Worm (Caenorhabditis elegans) whole organism, L2 larva: Measurements from ENCODE around the gene C36C5.15.

ENCODE experiments used
- C34F6.9 ChIP-seq: fragments of 150-350 bp; optimal IDR thresholded peaks from 2 replicates; lab custom pipeline; 2014; ENCODE audit warnings: missing biosample characterization, missing genetic modification characterization
- R02D3.7 ChIP-seq: fragments of 150-350 bp; optimal IDR thresholded peaks from 2 replicates; lab custom pipeline; 2014; ENCODE audit warnings: missing biosample characterization, missing genetic modification characterization
- Y55F3AM.14 ChIP-seq: fragments of 200-800 bp; sonication (Bioruptor generic); optimal IDR thresholded peaks from 2 replicates; lab custom pipeline; 2018; ENCODE audit warnings: mild to moderate bottlenecking, missing genetic modification characterization, missing compliant biosample characterization
- ZK546.5 ChIP-seq: sonication (generic microtip); optimal IDR thresholded peaks from 2 replicates; lab custom pipeline; 2017; ENCODE audit warnings: missing biosample characterization, missing genetic modification characterization
- aly-2 ChIP-seq: fragments of 150-350 bp; optimal IDR thresholded peaks from 2 replicates; lab custom pipeline; 2014; ENCODE audit warnings: missing biosample characterization, missing genetic modification characterization
- blmp-1 ChIP-seq: sonication (generic microtip); optimal IDR thresholded peaks from 2 replicates; lab custom pipeline; 2017; ENCODE audit warnings: missing genetic modification characterization, mild to moderate bottlenecking, missing compliant biosample characterization, antibody characterized with exemption, moderate library complexity; ENCODE audit not compliant: insufficient read depth
- ceh-16 ChIP-seq: fragments of 150-350 bp; optimal IDR thresholded peaks from 2 replicates; lab custom pipeline; 2014; ENCODE audit warnings: missing biosample characterization, missing genetic modification characterization
- ceh-82 ChIP-seq: fragments of 150-350 bp; optimal IDR thresholded peaks from 2 replicates; lab custom pipeline; 2014; ENCODE audit warnings: missing biosample characterization, missing genetic modification characterization
- crh-2 ChIP-seq: sonication (generic microtip); optimal IDR thresholded peaks from 2 replicates; lab custom pipeline; 2017; ENCODE audit warnings: missing biosample characterization, missing genetic modification characterization
- dmd-4 ChIP-seq: sonication (generic microtip); optimal IDR thresholded peaks from 2 replicates; lab custom pipeline; 2017; ENCODE audit warnings: missing biosample characterization, missing genetic modification characterization
- egl-27 ChIP-seq: sonication (generic microtip); optimal IDR thresholded peaks from 3 replicates; lab custom pipeline; 2017; ENCODE audit warnings: missing biosample characterization, missing genetic modification reagents, missing genetic modification characterization
- elt-1 ChIP-seq: fragments of 150-350 bp; optimal IDR thresholded peaks from 2 replicates; lab custom pipeline; 2014; ENCODE audit warnings: missing biosample characterization, missing genetic modification characterization
- gmeb-1 ChIP-seq: fragments of 150-350 bp; optimal IDR thresholded peaks from 2 replicates; lab custom pipeline; 2014; ENCODE audit warnings: missing biosample characterization, missing genetic modification characterization
- lin-11 ChIP-seq: fragments of 150-350 bp; sonication (generic microtip); optimal IDR thresholded peaks from 2 replicates; lab custom pipeline; 2014; ENCODE audit warnings: missing biosample characterization, missing genetic modification characterization, inconsistent platforms, mixed read lengths
- lin-13 ChIP-seq: fragments of 150-350 bp; optimal IDR thresholded peaks from 2 replicates; lab custom pipeline; 2014; ENCODE audit warnings: missing biosample characterization, missing genetic modification reagents, missing genetic modification characterization
- lsy-2 ChIP-seq, 2 experiments: fragments of 150-350 bp in 1 of 2; sonication (generic microtip) in 1 of 2; optimal IDR thresholded peaks; 2 replicates each; lab custom pipeline; 2014 to 2017; ENCODE audit warnings: missing biosample characterization in 2 of 2, missing genetic modification characterization in 2 of 2
- mab-5 ChIP-seq: fragments of 150-350 bp; optimal IDR thresholded peaks from 2 replicates; lab custom pipeline; 2014; ENCODE audit warnings: missing biosample characterization, missing genetic modification characterization
- mdl-1 ChIP-seq, 2 experiments: fragments of 150-350 bp in 1 of 2; sonication (generic microtip) in 1 of 2; optimal IDR thresholded peaks; 2 replicates each; lab custom pipeline; 2017; ENCODE audit warnings: missing biosample characterization in 2 of 2, missing genetic modification characterization in 2 of 2
- nhr-11 ChIP-seq: fragments of 150-350 bp; optimal IDR thresholded peaks from 2 replicates; lab custom pipeline; 2014; ENCODE audit warnings: missing biosample characterization, missing genetic modification characterization
- nhr-12 ChIP-seq: fragments of 150-350 bp; optimal IDR thresholded peaks from 2 replicates; lab custom pipeline; 2014; ENCODE audit warnings: missing biosample characterization, missing genetic modification characterization
- nhr-21 ChIP-seq: fragments of 150-350 bp; optimal IDR thresholded peaks from 2 replicates; lab custom pipeline; 2014; ENCODE audit warnings: missing biosample characterization, missing genetic modification characterization
- nhr-23 ChIP-seq: fragments of 150-350 bp; optimal IDR thresholded peaks from 2 replicates; lab custom pipeline; 2014; ENCODE audit warnings: missing biosample characterization, missing genetic modification reagents, missing genetic modification characterization
- nhr-237 ChIP-seq: fragments of 150-350 bp; optimal IDR thresholded peaks from 2 replicates; lab custom pipeline; 2014; ENCODE audit warnings: missing biosample characterization, missing genetic modification characterization
- nhr-25 ChIP-seq: fragments of 150-350 bp; sonication (generic microtip); optimal IDR thresholded peaks from 3 replicates; lab custom pipeline; 2014; ENCODE audit warnings: missing biosample characterization, missing genetic modification characterization
- nhr-6 ChIP-seq: fragments of 150-350 bp; optimal IDR thresholded peaks from 2 replicates; lab custom pipeline; 2014; ENCODE audit warnings: missing biosample characterization, missing genetic modification characterization
- nhr-77 ChIP-seq: fragments of 150-350 bp; optimal IDR thresholded peaks from 2 replicates; lab custom pipeline; 2014; ENCODE audit warnings: missing biosample characterization, missing genetic modification characterization
- peb-1 ChIP-seq: fragments of 150-350 bp; optimal IDR thresholded peaks from 2 replicates; lab custom pipeline; 2014; ENCODE audit warnings: missing biosample characterization, missing genetic modification characterization
- sem-4 ChIP-seq: fragments of 150-350 bp; optimal IDR thresholded peaks from 2 replicates; lab custom pipeline; 2014; ENCODE audit warnings: missing biosample characterization, missing genetic modification reagents, missing genetic modification characterization
- skn-1 ChIP-seq: sonication (generic microtip); optimal IDR thresholded peaks from 2 replicates; lab custom pipeline; 2017; ENCODE audit warnings: missing biosample characterization, missing genetic modification characterization
- sma-9 ChIP-seq, 2 experiments: fragments of 150-350 bp in 1 of 2; sonication (generic microtip) in 1 of 2; optimal IDR thresholded peaks; 2 replicates each; lab custom pipeline; 2014 to 2016; ENCODE audit warnings: missing genetic modification characterization in 2 of 2, mild to moderate bottlenecking in 1 of 2, missing biosample characterization in 1 of 2, missing compliant biosample characterization in 1 of 2, missing genetic modification reagents in 1 of 2, moderate library complexity in 1 of 2
- unc-39 ChIP-seq: fragments of 150-350 bp; optimal IDR thresholded peaks from 2 replicates; lab custom pipeline; 2014; ENCODE audit warnings: missing biosample characterization, missing genetic modification characterization
- unc-55 ChIP-seq: fragments of 150-350 bp; sonication (generic microtip); optimal IDR thresholded peaks from 3 replicates; lab custom pipeline; 2014; ENCODE audit warnings: missing biosample characterization, missing genetic modification reagents, missing genetic modification characterization
- zag-1 ChIP-seq: fragments of 150-350 bp; optimal IDR thresholded peaks from 2 replicates; lab custom pipeline; 2014; ENCODE audit warnings: missing biosample characterization, missing genetic modification characterization
- ztf-1 ChIP-seq: fragments of 200-800 bp; sonication (Bioruptor generic); conservative IDR thresholded peaks from 2 replicates; pipeline ENCODE4 v1.3.6; 2022; ENCODE audit warnings: missing genetic modification characterization, missing compliant biosample characterization
- ztf-11 ChIP-seq: sonication (generic microtip); optimal IDR thresholded peaks from 2 replicates; lab custom pipeline; 2017; ENCODE audit warnings: missing biosample characterization, missing genetic modification characterization

The C36C5.15 gene

ce11 chrV:3188043-3188442 is 19.5 kb upstream of the C36C5.15 start, which contains the start of gene lag-2:
Gene lag-2, plus strand, starts transcription at chrV:3188343.
- TF ChIP-seq egl-27, result no peak
- TF ChIP-seq C34F6.9, result no peak
- TF ChIP-seq unc-55 (GFP tag; lab: Kevin White, UChicago), result no peak
- no peak for TF ChIP-seq ZK546.5 (tag; lab: Kevin White, UChicago)
- TF ChIP-seq lin-13 (GFP tag; lab: Kevin White, UChicago), result no peak
- no peak for TF ChIP-seq nhr-12
- TF ChIP-seq dmd-4 (tag; lab: Kevin White, UChicago), result no peak
- TF ChIP-seq elt-1 (tag; lab: Kevin White, UChicago), result no peak
- no peak for TF ChIP-seq nhr-23
- TF ChIP-seq R02D3.7 (tag; lab: Kevin White, UChicago), result no peak
- TF ChIP-seq nhr-25 (tag; lab: Kevin White, UChicago), result no peak
- no peak for TF ChIP-seq nhr-6 (tag; lab: Kevin White, UChicago)
- TF ChIP-seq mdl-1 (tag; optimal IDR thresholded peaks at IDR 0.05; lab: Kevin White, UChicago), result no peak

ce11 chrV:3185855-3186254 is 17.3 kb upstream of the C36C5.15 start:
- TF ChIP-seq ztf-11 (tag; lab: Kevin White, UChicago), result no peak
- no peak for TF ChIP-seq peb-1 (tag; lab: Kevin White, UChicago)
- no peak for TF ChIP-seq sma-9 (GFP tag; optimal IDR thresholded peaks at IDR 0.05; lab: Kevin White, UChicago)
- TF ChIP-seq sma-9 (tag; optimal IDR thresholded peaks at IDR 0.05; lab: Kevin White, UChicago), result no peak
- no peak for TF ChIP-seq nhr-12
- no peak for TF ChIP-seq unc-39 (tag; lab: Kevin White, UChicago)
- no peak for TF ChIP-seq aly-2 (tag; lab: Kevin White, UChicago)
- no peak for TF ChIP-seq lsy-2 (tag; optimal IDR thresholded peaks at IDR 0.05; lab: Kevin White, UChicago)
- TF ChIP-seq C34F6.9, result no peak
- no peak for TF ChIP-seq unc-55 (GFP tag; lab: Kevin White, UChicago)
- no peak for TF ChIP-seq sem-4
- TF ChIP-seq, all 48 proteins: peak for 0

- TF ChIP-seq ceh-82 (tag; lab: Kevin White, UChicago) (no peak), elt-1 (tag; lab: Kevin White, UChicago) (no peak)
Observed at ce11 chrV:3176161-3176560, 7.6 kb upstream of the C36C5.15 start, which contains the start of gene srab-8. Gene srab-8, plus strand, starts transcription at chrV:3176461.

- TF ChIP-seq lin-11 (no peak), nhr-237 (tag; lab: Kevin White, UChicago) (no peak), ceh-82 (tag; lab: Kevin White, UChicago) (no peak), nhr-77 (tag; lab: Kevin White, UChicago) (no peak), zag-1 (no peak), ceh-16 (tag; lab: Kevin White, UChicago) (no peak), nhr-11 (tag; lab: Kevin White, UChicago) (no peak), mab-5 (tag; lab: Kevin White, UChicago) (no peak), Y55F3AM.14 (no peak), ztf-1 (GFP tag; lab: Robert Waterston, UW) (no peak), aly-2 (tag; lab: Kevin White, UChicago) (no peak)
- TF ChIP-seq, all 48 proteins: peak for 0
Observed at ce11 chrV:3171625-3172024, 3.1 kb upstream of the C36C5.15 start.

- no peak for TF ChIP-seq aly-2 (tag; lab: Kevin White, UChicago)
- no peak for TF ChIP-seq blmp-1 (tag; lab: Kevin White, UChicago)
- TF ChIP-seq mab-5 (tag; lab: Kevin White, UChicago), result no peak
- no peak for TF ChIP-seq nhr-237 (tag; lab: Kevin White, UChicago)
- no peak for TF ChIP-seq crh-2 (tag; lab: Kevin White, UChicago)
- TF ChIP-seq gmeb-1 (tag; lab: Kevin White, UChicago), result no peak
- no peak for TF ChIP-seq skn-1
- TF ChIP-seq nhr-21, result no peak
- no peak for TF ChIP-seq ztf-11 (tag; lab: Kevin White, UChicago)
Observed at ce11 chrV:3169838-3170237, 1.3 kb upstream of the C36C5.15 start, which contains the start of gene srbc-6. Gene srbc-6, plus strand, starts transcription at chrV:3170138.
